Fruit fly (Drosophila melanogaster) whole organism, embryonic: Measurements from ENCODE around the gene Ctr9.

Source experiments
- ATbp ChIP-seq: fragments of 200-800 bp; sonication (Bioruptor generic); optimal IDR thresholded peaks from 2 replicates; lab custom pipeline; 2017; ENCODE audit warnings: missing biosample characterization, mild to moderate bottlenecking, missing genetic modification characterization, missing genetic modification reagents
- Bgb ChIP-seq: fragments of 200-800 bp; sonication (Bioruptor generic); IDR thresholded peaks from 2 replicates; pipeline ENCODE4 v1.3.6; 2022; ENCODE audit warnings: missing biosample characterization, missing genetic modification characterization; ENCODE audit not compliant: partially characterized antibody
- Blimp-1 ChIP-seq: fragments of 200-800 bp; sonication (Bioruptor generic); optimal IDR thresholded peaks from 3 replicates; lab custom pipeline; 2018; ENCODE audit warnings: missing biosample characterization, missing genetic modification characterization, mild to moderate bottlenecking, moderate library complexity, missing genetic modification reagents
- CG10267 ChIP-seq: fragments of 200-800 bp; sonication (Bioruptor generic); optimal IDR thresholded peaks from 2 replicates; lab custom pipeline; 2018; ENCODE audit warnings: missing biosample characterization, mild to moderate bottlenecking, missing genetic modification characterization, moderate library complexity
- CG11247 ChIP-seq: fragments of 200-800 bp; sonication (Bioruptor generic); IDR thresholded peaks from 2 replicates; pipeline ENCODE4 v1.3.6; 2022; ENCODE audit warnings: missing biosample characterization, missing genetic modification characterization
- CG12391 ChIP-seq: fragments of 200-800 bp; sonication (Bioruptor generic); optimal IDR thresholded peaks from 3 replicates; lab custom pipeline; 2018; ENCODE audit warnings: missing biosample characterization, mild to moderate bottlenecking, missing genetic modification characterization, moderate library complexity
- CG12942 ChIP-seq: fragments of 200-800 bp; sonication (Bioruptor generic); optimal IDR thresholded peaks from 3 replicates; lab custom pipeline; 2016; ENCODE audit warnings: missing biosample characterization, missing genetic modification characterization
- CG13287 ChIP-seq: fragments of 200-800 bp; sonication (Bioruptor generic); IDR thresholded peaks from 2 replicates; pipeline ENCODE4 v1.3.6; 2022; ENCODE audit warnings: missing biosample characterization, missing genetic modification characterization; ENCODE audit not compliant: partially characterized antibody
- CG16813 ChIP-seq: fragments of 200-800 bp; sonication (Bioruptor generic); IDR thresholded peaks from 3 replicates; pipeline ENCODE4 v1.3.6; 2022; ENCODE audit warnings: missing biosample characterization, missing genetic modification characterization; ENCODE audit not compliant: partially characterized antibody
- CG17328 ChIP-seq: fragments of 200-800 bp; sonication (Bioruptor generic); IDR thresholded peaks from 2 replicates; pipeline ENCODE4 v1.3.6; 2022; ENCODE audit warnings: missing biosample characterization, missing genetic modification characterization
- CG18011 ChIP-seq: fragments of 200-800 bp; sonication (Bioruptor generic); optimal IDR thresholded peaks from 2 replicates; lab custom pipeline; 2017; ENCODE audit warnings: missing biosample characterization, missing genetic modification characterization, mild to moderate bottlenecking, moderate library complexity, missing genotype
- CG30020 ChIP-seq: fragments of 200-800 bp; optimal IDR thresholded peaks from 2 replicates; lab custom pipeline; 2019; ENCODE audit warnings: missing biosample characterization, mild to moderate bottlenecking, missing genetic modification characterization, moderate library complexity
- CG34422 ChIP-seq: fragments of 200-800 bp; sonication (Bioruptor generic); IDR thresholded peaks from 3 replicates; pipeline ENCODE4 v1.3.6; 2022; ENCODE audit warnings: missing biosample characterization, missing genetic modification characterization
- CG3995 ChIP-seq: fragments of 200-800 bp; sonication (Bioruptor generic); optimal IDR thresholded peaks from 3 replicates; lab custom pipeline; 2016; ENCODE audit warnings: missing biosample characterization, missing genetic modification characterization
- CG6683 ChIP-seq: fragments of 200-800 bp; sonication (Bioruptor generic); optimal IDR thresholded peaks from 2 replicates; lab custom pipeline; 2017; ENCODE audit warnings: missing biosample characterization, mild to moderate bottlenecking, missing genetic modification characterization, missing genetic modification reagents
- CoRest ChIP-seq: fragments of 200-800 bp; sonication (Bioruptor generic); optimal IDR thresholded peaks from 3 replicates; lab custom pipeline; 2018; ENCODE audit warnings: missing biosample characterization, mild to moderate bottlenecking, missing genetic modification characterization, moderate library complexity
- Dbx ChIP-seq: fragments of 200-800 bp; sonication (Bioruptor generic); IDR thresholded peaks from 3 replicates; pipeline ENCODE4 v1.3.6; 2022; ENCODE audit warnings: missing biosample characterization, missing genetic modification characterization
- Ets65A ChIP-seq: fragments of 200-800 bp; sonication (Bioruptor generic); peaks from one replicate; lab custom pipeline; 2016; ENCODE audit warnings: missing biosample characterization, missing genetic modification characterization
- Fer2 ChIP-seq: fragments of 200-800 bp; sonication (Bioruptor generic); optimal IDR thresholded peaks from 2 replicates; lab custom pipeline; 2018; ENCODE audit warnings: missing biosample characterization, mild to moderate bottlenecking, missing genetic modification characterization, moderate library complexity
- HmgD ChIP-seq: fragments of 200-800 bp; sonication (Bioruptor generic); optimal IDR thresholded peaks from 3 replicates; lab custom pipeline; 2016; ENCODE audit warnings: missing biosample characterization, missing genetic modification characterization
- Mad ChIP-seq: fragments of 200-800 bp; sonication (Bioruptor generic); optimal IDR thresholded peaks from 2 replicates; lab custom pipeline; 2016; ENCODE audit warnings: missing biosample characterization, missing genetic modification characterization
- NC2α ChIP-seq: fragments of 200-800 bp; sonication (Bioruptor generic); optimal IDR thresholded peaks from 2 replicates; lab custom pipeline; 2016; ENCODE audit warnings: missing biosample characterization, missing genetic modification characterization
- Ptx1 ChIP-seq: fragments of 200-800 bp; sonication (Bioruptor generic); IDR thresholded peaks from 2 replicates; pipeline ENCODE4 v1.3.6; 2022; ENCODE audit warnings: missing biosample characterization, missing genetic modification characterization
- Rfx ChIP-seq: fragments of 200-800 bp; sonication (Bioruptor generic); IDR thresholded peaks from 2 replicates; pipeline ENCODE4 v1.3.6; 2022; ENCODE audit warnings: missing biosample characterization, missing genetic modification characterization
- Scr ChIP-seq: fragments of 200-800 bp; sonication (Bioruptor generic); IDR thresholded peaks from 2 replicates; pipeline ENCODE4 v1.3.6; 2022; ENCODE audit warnings: missing biosample characterization, missing genetic modification characterization; ENCODE audit not compliant: partially characterized antibody
- Six4 ChIP-seq: fragments of 200-800 bp; sonication (Bioruptor generic); optimal IDR thresholded peaks from 2 replicates; lab custom pipeline; 2016; ENCODE audit warnings: missing biosample characterization, missing genetic modification characterization
- Stat92E ChIP-seq, 3 experiments: fragments of >200 bp in 2 of 3; fragments of 200-800 bp in 1 of 3; sonication (Bioruptor generic) in 1 of 3; optimal IDR thresholded peaks; 2 replicates each; lab custom pipeline; 2017 to 2019; ENCODE audit warnings: missing biosample characterization in 3 of 3, missing genetic modification characterization in 3 of 3, mild to moderate bottlenecking in 1 of 3, moderate library complexity in 1 of 3
- ash1 ChIP-seq: fragments of 200-800 bp; sonication (Bioruptor generic); optimal IDR thresholded peaks from 2 replicates; lab custom pipeline; 2018; ENCODE audit warnings: missing biosample characterization, mild to moderate bottlenecking, missing genetic modification characterization
- bsh ChIP-seq, 2 experiments: fragments of 200-800 bp; sonication (Bioruptor generic); optimal IDR thresholded peaks; 2 replicates each; lab custom pipeline; 2017 to 2018; ENCODE audit warnings: mild to moderate bottlenecking in 2 of 2, missing biosample characterization in 2 of 2, missing genetic modification characterization in 2 of 2, moderate library complexity in 1 of 2
- caup ChIP-seq: fragments of 200-800 bp; sonication (Bioruptor generic); optimal IDR thresholded peaks from 3 replicates; lab custom pipeline; 2017; ENCODE audit warnings: missing biosample characterization, mild to moderate bottlenecking, missing genetic modification characterization, moderate library complexity; ENCODE audit not compliant: severe bottlenecking
- crc ChIP-seq: fragments of 200-800 bp; sonication (Bioruptor generic); optimal IDR thresholded peaks from 2 replicates; lab custom pipeline; 2016; ENCODE audit warnings: missing biosample characterization, missing genetic modification characterization
- en ChIP-seq: fragments of 200-800 bp; sonication (Bioruptor generic); optimal IDR thresholded peaks from 2 replicates; lab custom pipeline; 2016; ENCODE audit warnings: missing biosample characterization, missing genetic modification characterization
- gcm2 ChIP-seq: fragments of 200-800 bp; sonication (Bioruptor generic); optimal IDR thresholded peaks from 2 replicates; lab custom pipeline; 2016; ENCODE audit warnings: missing biosample characterization, missing genetic modification characterization
- ham ChIP-seq: fragments of 200-800 bp; sonication (Bioruptor generic); IDR thresholded peaks from 2 replicates; pipeline ENCODE4 v1.3.6; 2022; ENCODE audit warnings: missing biosample characterization, missing genetic modification characterization
- jing ChIP-seq: fragments of 200-800 bp; sonication (Bioruptor generic); optimal IDR thresholded peaks from 2 replicates; lab custom pipeline; 2018; ENCODE audit warnings: missing biosample characterization, mild to moderate bottlenecking, missing genetic modification characterization
- ken ChIP-seq: fragments of 200-800 bp; sonication (Bioruptor generic); IDR thresholded peaks from 3 replicates; pipeline ENCODE4 v1.3.6; 2022; ENCODE audit warnings: missing biosample characterization, missing genetic modification characterization
- kni ChIP-seq: fragments of 200-800 bp; sonication (Bioruptor generic); optimal IDR thresholded peaks from 3 replicates; lab custom pipeline; 2017; ENCODE audit warnings: mild to moderate bottlenecking, missing biosample characterization, missing genetic modification reagents, missing genetic modification characterization
- maf-S ChIP-seq: fragments of 200-800 bp; sonication (Bioruptor generic); optimal IDR thresholded peaks from 2 replicates; lab custom pipeline; 2016; ENCODE audit warnings: missing biosample characterization, missing genetic modification characterization
- mirr ChIP-seq: fragments of 200-800 bp; sonication (Bioruptor generic); optimal IDR thresholded peaks from 3 replicates; lab custom pipeline; 2018; ENCODE audit warnings: missing biosample characterization, mild to moderate bottlenecking, missing genetic modification characterization
- org-1 ChIP-seq: fragments of 200-800 bp; sonication (Bioruptor generic); optimal IDR thresholded peaks from 2 replicates; lab custom pipeline; 2017; ENCODE audit warnings: missing biosample characterization, missing genetic modification characterization
- p53 ChIP-seq: fragments of 200-800 bp; sonication (Bioruptor generic); optimal IDR thresholded peaks from 2 replicates; lab custom pipeline; 2016; ENCODE audit warnings: missing biosample characterization, missing genetic modification characterization
- pros ChIP-seq: fragments of 200-800 bp; sonication (Bioruptor generic); optimal IDR thresholded peaks from 3 replicates; lab custom pipeline; 2019; ENCODE audit warnings: missing biosample characterization, mild to moderate bottlenecking, missing genetic modification characterization, moderate library complexity
- pzg ChIP-seq: fragments of 200-800 bp; sonication (Bioruptor generic); optimal IDR thresholded peaks from 3 replicates; lab custom pipeline; 2018; ENCODE audit warnings: missing biosample characterization, mild to moderate bottlenecking, missing genetic modification characterization, moderate library complexity
- sim ChIP-seq: fragments of 200-800 bp; sonication (Bioruptor generic); IDR thresholded peaks from 2 replicates; pipeline ENCODE4 v1.3.6; 2022; ENCODE audit warnings: missing biosample characterization, missing genetic modification characterization
- tin ChIP-seq: fragments of 200-800 bp; sonication (Bioruptor generic); optimal IDR thresholded peaks from 3 replicates; lab custom pipeline; 2016; ENCODE audit warnings: missing biosample characterization, missing genetic modification characterization
- tx ChIP-seq: fragments of 200-800 bp; sonication (Bioruptor generic); optimal IDR thresholded peaks from 2 replicates; lab custom pipeline; 2016; ENCODE audit warnings: missing biosample characterization, missing genetic modification characterization
- z ChIP-seq: fragments of 200-800 bp; sonication (Bioruptor generic); IDR thresholded peaks from 3 replicates; pipeline ENCODE4 v1.3.6; 2022; ENCODE audit warnings: missing biosample characterization, missing genetic modification characterization
- zfh2 ChIP-seq: fragments of 200-800 bp; sonication (Bioruptor generic); optimal IDR thresholded peaks from 2 replicates; lab custom pipeline; 2016; ENCODE audit warnings: missing biosample characterization, missing genetic modification characterization

The Ctr9 gene

DNA sequence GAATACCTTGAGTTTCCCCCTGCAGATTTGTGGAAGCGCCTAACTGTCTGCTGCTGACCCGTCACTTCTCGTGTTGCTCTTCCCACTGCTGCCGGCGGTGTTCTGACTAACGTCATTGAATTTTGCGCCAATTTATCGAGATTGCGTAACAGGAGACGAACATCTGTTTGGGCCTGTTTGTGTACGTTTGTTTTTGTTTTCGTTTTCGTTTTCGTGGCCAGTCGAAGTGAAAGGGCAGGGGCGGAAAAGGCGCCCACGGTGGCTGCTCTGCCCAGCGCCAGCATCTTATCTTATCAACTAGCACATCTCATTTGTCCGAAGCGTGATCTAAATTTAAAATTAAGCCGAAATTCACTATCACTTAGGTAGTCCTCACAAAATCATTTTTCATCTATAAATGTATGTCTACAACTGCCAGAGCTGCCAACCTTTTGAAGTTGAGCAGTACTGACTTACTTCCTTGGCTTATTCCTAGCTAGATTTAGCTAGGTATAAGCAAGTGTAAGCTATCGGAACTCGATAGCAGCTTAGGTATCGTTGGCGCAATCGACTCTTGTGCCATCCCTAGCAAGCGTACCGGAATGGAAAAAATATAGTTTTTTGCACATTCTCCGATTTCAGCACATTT, at the start of gene Ctr9, which contains the start of gene Nt5a:
Ctr9 (plus strand) TSS at position 220 of the 628 bp plus-strand sequence.
Nt5a (minus strand) TSS at position 414 of the 628 bp plus-strand sequence.
- TF ChIP-seq Blimp-1 (peak; percentile 71), CG30020 (peak; percentile 74), Fer2 (tag; lab: Kevin White, UChicago) (peak; percentile 60), jing (GFP tag; lab: Kevin White, UChicago) (no peak), CG10267 (tag; lab: Kevin White, UChicago) (peak; percentile 61), tin (GFP tag; lab: Kevin White, UChicago) (peak; percentile 54), pros (GFP tag; lab: Kevin White, UChicago) (no peak), z (GFP tag; lab: Robert Waterston, UW) (no peak), CG34422 (peak; percentile 84), crc (no peak), CG3995 (GFP tag; lab: Kevin White, UChicago) (peak; percentile 42), Six4 (GFP tag; lab: Kevin White, UChicago) (peak; percentile 8), Ptx1 (GFP tag; lab: Robert Waterston, UW) (0 out of 2 replicates have a peak, but pooled peaks have one; percentile 41), p53 (GFP tag; lab: Kevin White, UChicago) (peak; percentile 49), zfh2 (peak; percentile 75), tx (GFP tag; lab: Kevin White, UChicago) (peak; percentile 79), Bgb (GFP tag; lab: Robert Waterston, UW) (peak; percentile 85), HmgD (peak; percentile 41), Mad (peak; percentile 38), ash1 (peak; percentile 5), en (GFP tag; lab: Kevin White, UChicago) (peak; percentile 14), CG13287 (GFP tag; lab: Robert Waterston, UW) (peak; percentile 87), CG12942 (GFP tag; lab: Kevin White, UChicago) (peak; percentile 14), org-1 (GFP tag; lab: Kevin White, UChicago) (no peak), kni (peak; percentile 79), Ets65A (GFP tag; lab: Kevin White, UChicago) (peak; percentile 90), Scr (GFP tag; lab: Robert Waterston, UW) (peak; percentile 71), CG18011 (GFP tag; lab: Kevin White, UChicago) (peak; percentile 42), mirr (GFP tag; lab: Kevin White, UChicago) (peak; percentile 64), Stat92E (GFP tag; optimal IDR thresholded peaks at IDR 0.05; lab: Kevin White, UChicago) (peak in 1 of 3 experiments; percentile 29), NC2α (GFP tag; lab: Kevin White, UChicago) (no peak), CG17328 (GFP tag; lab: Robert Waterston, UW) (0 out of 2 replicates have a peak, but pooled peaks have one; percentile 6), caup (GFP tag; lab: Kevin White, UChicago) (peak; percentile 63), ken (GFP tag; lab: Robert Waterston, UW) (0 out of 3 replicates have a peak, but pooled peaks have one; percentile 56), gcm2 (GFP tag; lab: Kevin White, UChicago) (peak; percentile 51), CG11247 (GFP tag; lab: Robert Waterston, UW) (peak; percentile 67; the same call in 1 of the 2 replicates), pzg (peak; percentile 94), CG12391 (tag; lab: Kevin White, UChicago) (peak; percentile 61), bsh (GFP tag; optimal IDR thresholded peaks at IDR 0.05; lab: Kevin White, UChicago) (peak in 1 of 2 experiments; percentile 26), Dbx (GFP tag; lab: Robert Waterston, UW) (peak; percentile 68; the same call in 2 of the 3 replicates), maf-S (GFP tag; lab: Kevin White, UChicago) (peak; percentile 45), CoRest (tag; lab: Kevin White, UChicago) (peak; percentile 62), CG6683 (GFP tag; lab: Kevin White, UChicago) (peak; percentile 31), ham (no peak), CG16813 (peak; percentile 76), Rfx (GFP tag; lab: Robert Waterston, UW) (peak; percentile 85), sim (GFP tag; lab: Robert Waterston, UW) (no peak), ATbp (GFP tag; lab: Kevin White, UChicago) (no peak)
